Worm (Caenorhabditis elegans): ENCODE results near the gene cpna-5.

ce11 chrII:7679499-7680012 is 38.8 kb downstream of the cpna-5 start:
- TF ChIP-seq Y5F2A.4 (GFP tag; optimal IDR thresholded peaks at IDR 0.05): no peak
- no peak for TF ChIP-seq ceh-82 (tag; optimal IDR thresholded peaks at IDR 0.05)
- TF ChIP-seq aly-2 (tag; optimal IDR thresholded peaks at IDR 0.05): no peak
- TF ChIP-seq T20F7.1 (GFP tag; optimal IDR thresholded peaks at IDR 0.05): no peak
- TF ChIP-seq ceh-20 (GFP tag; IDR thresholded peaks at IDR 0.05): no peak
